Fruit fly (Drosophila melanogaster) whole organism, embryonic: ENCODE results near the gene CG13471.

ENCODE experiments used
- CG4820 ChIP-seq: fragments of 200-800 bp; sonication (Bioruptor generic); optimal IDR thresholded peaks from 3 replicates; lab custom pipeline; 2016; ENCODE audit warnings: missing biosample characterization, missing genetic modification characterization
- Elba2 ChIP-seq: fragments of 200-800 bp; sonication (Bioruptor generic); optimal IDR thresholded peaks from 3 replicates; lab custom pipeline; 2016; ENCODE audit warnings: missing biosample characterization, missing genetic modification characterization
- Taf1 ChIP-seq: fragments of 200-800 bp; sonication (Bioruptor generic); IDR thresholded peaks from 2 replicates; pipeline ENCODE4 v1.3.6; 2022; ENCODE audit warnings: missing biosample characterization, missing genetic modification characterization
- chm ChIP-seq: fragments of 200-800 bp; sonication (Bioruptor generic); IDR thresholded peaks from 2 replicates; pipeline ENCODE4 v1.3.6; 2022; ENCODE audit warnings: missing biosample characterization, missing genetic modification characterization
- mld ChIP-seq: fragments of 200-800 bp; sonication (Bioruptor generic); IDR thresholded peaks from 3 replicates; pipeline ENCODE4 v1.3.6; 2022; ENCODE audit warnings: missing biosample characterization, missing genetic modification characterization; ENCODE audit not compliant: partially characterized antibody
- pan ChIP-seq, 4 experiments: fragments of >200 bp in 3 of 4; fragments of 200-800 bp in 1 of 4; sonication (Bioruptor generic) in 1 of 4; optimal IDR thresholded peaks in 3 of 4; IDR thresholded peaks in 1 of 4; 2 replicates each; pipeline versions ENCODE4 v1.3.6 to Lab custom; 2017 to 2022; ENCODE audit warnings: missing biosample characterization in 2 of 4, missing genetic modification characterization in 2 of 4, mixed read lengths in 1 of 4
- seq ChIP-seq: fragments of 200-800 bp; sonication (Bioruptor generic); IDR thresholded peaks from 2 replicates; pipeline ENCODE4 v1.3.6; 2022; ENCODE audit warnings: missing biosample characterization, missing genetic modification characterization
- usp ChIP-seq: fragments of >200 bp; optimal IDR thresholded peaks from 2 replicates; lab custom pipeline; 2017; ENCODE audit warnings: missing biosample characterization, missing genetic modification characterization

DNA sequence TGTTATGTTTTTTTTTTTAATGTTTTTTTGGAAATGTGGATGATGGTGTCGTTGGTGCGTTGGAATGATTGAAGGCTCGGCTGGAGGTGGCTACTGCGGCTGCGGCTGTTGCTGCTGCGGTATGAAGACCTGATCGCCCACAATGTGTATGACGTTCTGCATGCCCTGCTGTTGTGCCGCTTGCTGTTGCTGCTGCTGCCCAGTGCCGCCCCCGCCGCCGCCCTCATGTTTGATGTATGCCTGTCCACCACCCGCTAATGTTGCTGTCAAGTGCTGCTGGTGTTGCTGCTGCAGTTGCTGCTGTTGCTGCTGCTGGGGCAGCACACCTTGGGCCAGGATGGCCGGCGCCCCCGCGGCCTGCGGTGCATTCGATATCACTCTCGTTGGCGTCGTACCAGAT lies 19.5 kb upstream of the CG13471 start:
- TF ChIP-seq CG4820 (no peak), usp (GFP tag; lab: Kevin White, UChicago) (no peak), Taf1 (GFP tag; lab: Robert Waterston, UW) (no peak), pan (optimal IDR thresholded peaks at IDR 0.05; lab: Kevin White, UChicago) (no peak), pan (GFP tag; optimal IDR thresholded peaks at IDR 0.05 in 1 of 2, IDR thresholded peaks at IDR 0.05 in 1 of 2) (no peak), Elba2 (no peak), seq (GFP tag; lab: Robert Waterston, UW) (no peak), chm (GFP tag; lab: Robert Waterston, UW) (no peak), mld (GFP tag; lab: Robert Waterston, UW) (no peak)
